Fruit fly (Drosophila melanogaster) whole organism, embryonic: ENCODE data around the gene CG11951.
A peak's percentile ranks its signal among the peaks of the same experiment; 100 is the strongest.

Experiments
- B-H1 ChIP-seq: fragments of 200-800 bp; sonication (Bioruptor generic); IDR thresholded peaks from 3 replicates; pipeline ENCODE4 v1.3.6; 2022; ENCODE audit warnings: missing biosample characterization, missing genetic modification characterization
- CG1024 ChIP-seq: fragments of 200-800 bp; sonication (Bioruptor generic); IDR thresholded peaks from 2 replicates; pipeline ENCODE4 v1.3.6; 2022; ENCODE audit warnings: missing biosample characterization, missing genetic modification characterization
- CG10274 ChIP-seq: fragments of 200-800 bp; sonication (Bioruptor generic); optimal IDR thresholded peaks from 3 replicates; lab custom pipeline; 2017; ENCODE audit warnings: missing biosample characterization, mild to moderate bottlenecking, missing genetic modification characterization
- CG10321 ChIP-seq: fragments of 200-800 bp; sonication (Bioruptor generic); IDR thresholded peaks from 2 replicates; pipeline ENCODE4 v1.3.6; 2022; ENCODE audit warnings: missing biosample characterization, missing genetic modification characterization
- CG11456 ChIP-seq: fragments of 200-800 bp; sonication (Bioruptor generic); IDR thresholded peaks from 3 replicates; pipeline ENCODE4 v1.3.6; 2022; ENCODE audit warnings: missing biosample characterization, missing genetic modification characterization
- CG13296 ChIP-seq: fragments of 200-800 bp; sonication (Bioruptor generic); optimal IDR thresholded peaks from 3 replicates; lab custom pipeline; 2018; ENCODE audit warnings: missing biosample characterization, mild to moderate bottlenecking, missing genetic modification characterization
- CG13424 ChIP-seq: fragments of 200-800 bp; sonication (Bioruptor generic); optimal IDR thresholded peaks from 2 replicates; lab custom pipeline; 2019; ENCODE audit warnings: missing biosample characterization, mild to moderate bottlenecking, missing genetic modification characterization, moderate library complexity
- CG15479 ChIP-seq: fragments of 200-800 bp; sonication (Bioruptor generic); optimal IDR thresholded peaks from 3 replicates; lab custom pipeline; 2019; ENCODE audit warnings: missing biosample characterization, mild to moderate bottlenecking, missing genetic modification characterization, moderate library complexity
- CG33557 ChIP-seq: fragments of 200-800 bp; sonication (Bioruptor generic); optimal IDR thresholded peaks from 2 replicates; lab custom pipeline; 2019; ENCODE audit warnings: missing biosample characterization, mild to moderate bottlenecking, missing genetic modification characterization, moderate library complexity
- CG4730 ChIP-seq: fragments of 200-800 bp; sonication (Bioruptor generic); IDR thresholded peaks from 2 replicates; pipeline ENCODE4 v1.3.6; 2022; ENCODE audit warnings: missing biosample characterization, missing genetic modification characterization
- CG6791 ChIP-seq: fragments of 200-800 bp; sonication (Bioruptor generic); IDR thresholded peaks from 3 replicates; pipeline ENCODE4 v1.3.6; 2022; ENCODE audit warnings: missing biosample characterization, missing genetic modification characterization; ENCODE audit not compliant: partially characterized antibody
- CG7963 ChIP-seq: fragments of 200-800 bp; sonication (Bioruptor generic); IDR thresholded peaks from 3 replicates; pipeline ENCODE4 v1.3.6; 2022; ENCODE audit warnings: missing biosample characterization, missing genetic modification characterization; ENCODE audit not compliant: partially characterized antibody
- CG8388 ChIP-seq: fragments of 200-800 bp; sonication (Bioruptor generic); optimal IDR thresholded peaks from 2 replicates; lab custom pipeline; 2019; ENCODE audit warnings: missing biosample characterization, mild to moderate bottlenecking, missing genetic modification characterization, moderate library complexity
- CG8765 ChIP-seq: fragments of 200-800 bp; sonication (Bioruptor generic); IDR thresholded peaks from 2 replicates; pipeline ENCODE4 v1.3.6; 2022; ENCODE audit warnings: missing biosample characterization, missing genetic modification characterization
- CG9437 ChIP-seq: fragments of 200-800 bp; sonication (Bioruptor generic); optimal IDR thresholded peaks from 2 replicates; lab custom pipeline; 2018; ENCODE audit warnings: missing biosample characterization, mild to moderate bottlenecking, missing genetic modification characterization
- CG9876 ChIP-seq: fragments of 200-800 bp; sonication (Bioruptor generic); optimal IDR thresholded peaks from 2 replicates; lab custom pipeline; 2016; ENCODE audit warnings: missing biosample characterization, missing genetic modification characterization
- ERR ChIP-seq: fragments of 200-800 bp; sonication (Bioruptor generic); optimal IDR thresholded peaks from 2 replicates; lab custom pipeline; 2016; ENCODE audit warnings: missing biosample characterization, missing genetic modification characterization
- Fer2 ChIP-seq: fragments of 200-800 bp; sonication (Bioruptor generic); optimal IDR thresholded peaks from 2 replicates; lab custom pipeline; 2018; ENCODE audit warnings: missing biosample characterization, mild to moderate bottlenecking, missing genetic modification characterization, moderate library complexity
- Gug ChIP-seq: fragments of 200-800 bp; sonication (Bioruptor generic); IDR thresholded peaks from 4 replicates; pipeline ENCODE4 v1.3.6; 2022; ENCODE audit warnings: missing biosample characterization, missing genetic modification characterization
- HLH4C ChIP-seq: fragments of 200-800 bp; sonication (Bioruptor generic); IDR thresholded peaks from 3 replicates; pipeline ENCODE4 v1.3.6; 2022; ENCODE audit warnings: missing biosample characterization, missing genetic modification characterization; ENCODE audit not compliant: partially characterized antibody
- HmgD ChIP-seq: fragments of 200-800 bp; sonication (Bioruptor generic); optimal IDR thresholded peaks from 3 replicates; lab custom pipeline; 2016; ENCODE audit warnings: missing biosample characterization, missing genetic modification characterization
- Med ChIP-seq: fragments of 200-800 bp; sonication (Bioruptor generic); peaks from one replicate; lab custom pipeline; 2016; ENCODE audit warnings: missing biosample characterization, missing genetic modification characterization, mild to moderate bottlenecking, inconsistent platforms, moderate library complexity
- NK7.1 ChIP-seq: fragments of 200-800 bp; sonication (Bioruptor generic); optimal IDR thresholded peaks from 3 replicates; lab custom pipeline; 2016; ENCODE audit warnings: missing biosample characterization, missing genetic modification characterization
- ab ChIP-seq: fragments of 200-800 bp; sonication (Bioruptor generic); optimal IDR thresholded peaks from 2 replicates; lab custom pipeline; 2016; ENCODE audit warnings: missing biosample characterization, missing genetic modification characterization
- abd-A ChIP-seq: fragments of 200-800 bp; sonication (Bioruptor generic); optimal IDR thresholded peaks from 3 replicates; lab custom pipeline; 2019; ENCODE audit warnings: missing biosample characterization, mild to moderate bottlenecking, missing genetic modification characterization, moderate library complexity
- ac ChIP-seq: fragments of 200-800 bp; sonication (Bioruptor generic); optimal IDR thresholded peaks from 3 replicates; lab custom pipeline; 2017; ENCODE audit warnings: missing biosample characterization, mild to moderate bottlenecking, missing genetic modification characterization
- ato ChIP-seq: fragments of 200-800 bp; sonication (Bioruptor generic); IDR thresholded peaks from 2 replicates; pipeline ENCODE4 v1.3.6; 2022; ENCODE audit warnings: missing biosample characterization, missing genetic modification characterization; ENCODE audit not compliant: partially characterized antibody
- btn ChIP-seq: fragments of 200-800 bp; sonication (Bioruptor generic); optimal IDR thresholded peaks from 2 replicates; lab custom pipeline; 2016; ENCODE audit warnings: missing biosample characterization, missing genetic modification characterization
- cato ChIP-seq: fragments of 200-800 bp; sonication (Bioruptor generic); optimal IDR thresholded peaks from 2 replicates; lab custom pipeline; 2016; ENCODE audit warnings: missing biosample characterization, missing genetic modification characterization, borderline replicate concordance
- chn ChIP-seq: fragments of 200-800 bp; sonication (Bioruptor generic); optimal IDR thresholded peaks from 2 replicates; lab custom pipeline; 2016; ENCODE audit warnings: missing biosample characterization, missing genetic modification characterization
- crc ChIP-seq: fragments of 200-800 bp; sonication (Bioruptor generic); optimal IDR thresholded peaks from 2 replicates; lab custom pipeline; 2016; ENCODE audit warnings: missing biosample characterization, missing genetic modification characterization
- dpn ChIP-seq, 2 experiments: fragments of 200-800 bp; sonication (Bioruptor generic); optimal IDR thresholded peaks; 3 replicates each; lab custom pipeline; 2016; ENCODE audit warnings: missing biosample characterization in 2 of 2, missing genetic modification characterization in 2 of 2
- emc ChIP-seq: fragments of 200-800 bp; sonication (Bioruptor generic); optimal IDR thresholded peaks from 2 replicates; lab custom pipeline; 2016; ENCODE audit warnings: missing biosample characterization, missing genetic modification characterization
- eyg ChIP-seq: fragments of 200-800 bp; sonication (Bioruptor generic); optimal IDR thresholded peaks from 3 replicates; lab custom pipeline; 2016; ENCODE audit warnings: missing biosample characterization, missing genetic modification characterization
- fu2 ChIP-seq: fragments of 200-800 bp; sonication (Bioruptor generic); optimal IDR thresholded peaks from 2 replicates; lab custom pipeline; 2016; ENCODE audit warnings: missing biosample characterization, missing genetic modification characterization
- grau ChIP-seq: fragments of 200-800 bp; optimal IDR thresholded peaks from 3 replicates; lab custom pipeline; 2019; ENCODE audit warnings: missing biosample characterization, mild to moderate bottlenecking, missing genetic modification characterization, moderate library complexity
- grn ChIP-seq: fragments of 200-800 bp; sonication (Bioruptor generic); optimal IDR thresholded peaks from 3 replicates; lab custom pipeline; 2017; ENCODE audit warnings: missing biosample characterization, missing genetic modification characterization
- jing ChIP-seq: fragments of 200-800 bp; sonication (Bioruptor generic); optimal IDR thresholded peaks from 2 replicates; lab custom pipeline; 2018; ENCODE audit warnings: missing biosample characterization, mild to moderate bottlenecking, missing genetic modification characterization
- lmd ChIP-seq: fragments of 200-800 bp; sonication (Bioruptor generic); IDR thresholded peaks from 2 replicates; pipeline ENCODE4 v1.3.6; 2022; ENCODE audit warnings: missing biosample characterization, missing genetic modification characterization
- mam ChIP-seq: fragments of 200-800 bp; sonication (Bioruptor generic); optimal IDR thresholded peaks from 3 replicates; lab custom pipeline; 2016; ENCODE audit warnings: missing biosample characterization, missing genetic modification characterization
- mirr ChIP-seq: fragments of 200-800 bp; sonication (Bioruptor generic); optimal IDR thresholded peaks from 3 replicates; lab custom pipeline; 2018; ENCODE audit warnings: missing biosample characterization, mild to moderate bottlenecking, missing genetic modification characterization
- pfk ChIP-seq: fragments of 200-800 bp; sonication (Bioruptor generic); optimal IDR thresholded peaks from 2 replicates; lab custom pipeline; 2018; ENCODE audit warnings: missing biosample characterization, mild to moderate bottlenecking, missing genetic modification characterization, moderate library complexity
- phol ChIP-seq: fragments of 200-800 bp; sonication (Bioruptor generic); optimal IDR thresholded peaks from 3 replicates; lab custom pipeline; 2018; ENCODE audit warnings: missing biosample characterization, mild to moderate bottlenecking, missing genetic modification characterization, moderate library complexity
- pnt ChIP-seq: fragments of 200-800 bp; sonication (Bioruptor generic); optimal IDR thresholded peaks from 3 replicates; lab custom pipeline; 2016; ENCODE audit warnings: missing biosample characterization, missing genetic modification characterization
- ro ChIP-seq: fragments of 200-800 bp; sonication (Bioruptor generic); IDR thresholded peaks from 2 replicates; pipeline ENCODE4 v1.3.6; 2022; ENCODE audit warnings: missing biosample characterization, missing genetic modification characterization
- schlank ChIP-seq: fragments of 200-800 bp; sonication (Bioruptor generic); optimal IDR thresholded peaks from 2 replicates; lab custom pipeline; 2018; ENCODE audit warnings: missing biosample characterization, mild to moderate bottlenecking, missing genetic modification characterization
- sim ChIP-seq: fragments of 200-800 bp; sonication (Bioruptor generic); IDR thresholded peaks from 2 replicates; pipeline ENCODE4 v1.3.6; 2022; ENCODE audit warnings: missing biosample characterization, missing genetic modification characterization
- sr ChIP-seq: fragments of 200-800 bp; sonication (Bioruptor generic); IDR thresholded peaks from 3 replicates; pipeline ENCODE4 v1.3.6; 2022; ENCODE audit warnings: missing biosample characterization, missing genetic modification characterization
- ssp ChIP-seq: fragments of 200-800 bp; sonication (Bioruptor generic); IDR thresholded peaks from 2 replicates; pipeline ENCODE4 v1.3.6; 2022; ENCODE audit warnings: missing biosample characterization, missing genetic modification characterization
- stwl ChIP-seq: fragments of 200-800 bp; sonication (Bioruptor generic); optimal IDR thresholded peaks from 3 replicates; lab custom pipeline; 2018; ENCODE audit warnings: missing biosample characterization, mild to moderate bottlenecking, missing genetic modification characterization, moderate library complexity
- tup ChIP-seq: fragments of 200-800 bp; sonication (Bioruptor generic); optimal IDR thresholded peaks from 2 replicates; lab custom pipeline; 2016; ENCODE audit warnings: missing biosample characterization, mild to moderate bottlenecking, missing genetic modification characterization, moderate library complexity
- wek ChIP-seq: fragments of 200-800 bp; sonication (Bioruptor generic); optimal IDR thresholded peaks from 3 replicates; lab custom pipeline; 2018; ENCODE audit warnings: missing biosample characterization, mild to moderate bottlenecking, missing genetic modification characterization, moderate library complexity

CG11951 gene

DNA sequence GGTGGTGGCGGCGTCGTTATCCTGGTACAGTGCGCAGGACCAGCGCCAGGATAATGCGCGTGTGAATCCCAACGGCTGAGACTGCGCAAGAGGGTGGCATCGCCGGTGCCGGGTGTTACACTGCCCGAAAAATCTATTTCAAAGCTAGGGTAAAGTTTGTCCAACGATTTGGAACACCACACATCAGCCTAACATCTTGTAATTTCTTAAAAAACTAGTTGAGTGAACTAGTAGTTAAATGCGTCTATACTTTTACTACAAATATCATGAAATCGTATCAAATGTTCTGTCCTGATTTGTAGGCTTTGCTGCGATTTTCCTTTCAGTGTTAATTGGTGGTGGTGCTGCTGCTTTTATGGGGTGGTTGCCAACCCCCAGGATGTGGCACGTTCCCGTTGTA lies 26.6 kb upstream of the CG11951 start (continued):
- TF ChIP-seq sr (GFP tag; lab: Robert Waterston, UW) (no peak), HmgD (GFP tag; lab: Kevin White, UChicago) (no peak), Gug (no peak), lmd (GFP tag; lab: Robert Waterston, UW) (peak; percentile 9; the same call in 1 of the 2 replicates), btn (GFP tag; lab: Kevin White, UChicago) (no peak), CG13424 (tag; lab: Kevin White, UChicago) (peak; percentile 37), CG1024 (GFP tag; lab: Robert Waterston, UW) (no peak), CG8388 (GFP tag; lab: Kevin White, UChicago) (peak; percentile 60), mam (GFP tag; lab: Kevin White, UChicago) (no peak), sim (GFP tag; lab: Robert Waterston, UW) (no peak), CG8765 (GFP tag; lab: Robert Waterston, UW) (no peak), ato (GFP tag; lab: Robert Waterston, UW) (no peak), CG9437 (GFP tag; lab: Kevin White, UChicago) (no peak), dpn (GFP tag; optimal IDR thresholded peaks at IDR 0.05; lab: Kevin White, UChicago) (peak in 1 of 2 experiments; percentile 12), NK7.1 (GFP tag; lab: Kevin White, UChicago) (no peak), schlank (no peak), Med (no peak), cato (GFP tag; lab: Kevin White, UChicago) (no peak), abd-A (tag; lab: Kevin White, UChicago) (no peak), CG33557 (GFP tag; lab: Kevin White, UChicago) (peak; percentile 65), mirr (GFP tag; lab: Kevin White, UChicago) (no peak), grn (no peak), jing (GFP tag; lab: Kevin White, UChicago) (no peak), B-H1 (GFP tag; lab: Robert Waterston, UW) (no peak), CG13296 (no peak), HLH4C (no peak), CG9876 (no peak), ac (peak; percentile 3), Fer2 (no peak), CG15479 (GFP tag; lab: Kevin White, UChicago) (no peak), crc (no peak), ERR (GFP tag; lab: Kevin White, UChicago) (no peak), CG10274 (GFP tag; lab: Kevin White, UChicago) (no peak), grau (tag; lab: Kevin White, UChicago) (peak; percentile 53), CG11456 (GFP tag; lab: Robert Waterston, UW) (no peak), chn (GFP tag; lab: Kevin White, UChicago) (peak; percentile 11), pfk (GFP tag; lab: Kevin White, UChicago) (no peak), fu2 (GFP tag; lab: Kevin White, UChicago) (no peak), emc (no peak), eyg (GFP tag; lab: Kevin White, UChicago) (no peak), tup (no peak), ro (no peak), wek (GFP tag; lab: Kevin White, UChicago) (no peak), ab (GFP tag; lab: Kevin White, UChicago) (no peak), CG10321 (GFP tag; lab: Robert Waterston, UW) (no peak), stwl (tag; lab: Kevin White, UChicago) (no peak), phol (peak; percentile 54), CG7963 (GFP tag; lab: Robert Waterston, UW) (no peak), CG4730 (GFP tag; lab: Robert Waterston, UW) (no peak), CG6791 (no peak), pnt (GFP tag; lab: Kevin White, UChicago) (peak; percentile 40), ssp (GFP tag; lab: Robert Waterston, UW) (0 out of 2 replicates have a peak, but pooled peaks have one; percentile 23)
